Fruit fly (Drosophila melanogaster): ENCODE data around the gene Arl8.

dm6 chr3R:8126316-8127150, at the start of gene Arl8, which contains the start of gene CG9667:
- TF ChIP-seq ttk (optimal IDR thresholded peaks at IDR 0.05) (no peak), insv (optimal IDR thresholded peaks at IDR 0.05) (no peak), h (optimal IDR thresholded peaks at IDR 0.05) (no peak), psq (optimal IDR thresholded peaks at IDR 0.05) (no peak), Myc (optimal IDR thresholded peaks at IDR 0.05) (no peak), Sin3A (optimal IDR thresholded peaks at IDR 0.05) (no peak)

Data from Kc167 (cell line).